Worm (Caenorhabditis elegans): ENCODE results near the gene F58H1.8.
A peak's percentile ranks its signal among the peaks of the same experiment; 100 is the strongest.

F58H1.8 gene

ce11 chrV:11934848-11935247, at the start of gene F58H1.8:
Gene F58H1.8 (plus strand): TSS chrV:11935148.
- TF ChIP-seq arid-1 (GFP tag; conservative IDR thresholded peaks at IDR 0.05): no peak
- no peak for TF ChIP-seq zip-2 (tag; optimal IDR thresholded peaks at IDR 0.05)
- no peak for TF ChIP-seq skn-1 (tag; optimal IDR thresholded peaks at IDR 0.05)
- no peak for TF ChIP-seq nhr-111 (GFP tag; optimal IDR thresholded peaks at IDR 0.05)
- TF ChIP-seq zip-11 (GFP tag; IDR thresholded peaks at IDR 0.05): no peak
- no peak for TF ChIP-seq jun-1 (tag; optimal IDR thresholded peaks at IDR 0.05)
- TF ChIP-seq unc-62 (GFP tag; optimal IDR thresholded peaks at IDR 0.05 in 1 of 2): no peak
- TF ChIP-seq unc-62 (tag; optimal IDR thresholded peaks at IDR 0.05): no peak
- no peak for TF ChIP-seq fkh-10 (GFP tag; optimal IDR thresholded peaks at IDR 0.05)
- TF ChIP-seq dpl-1 (GFP tag; optimal IDR thresholded peaks at IDR 0.05): no peak
- TF ChIP-seq aha-1 (tag): no peak
- no peak for TF ChIP-seq nhr-41 (GFP tag; IDR thresholded peaks at IDR 0.05)
- TF ChIP-seq lir-3 (tag; optimal IDR thresholded peaks at IDR 0.05): no peak
- no peak for TF ChIP-seq ceh-28 (tag; optimal IDR thresholded peaks at IDR 0.05)
- TF ChIP-seq tag-97 (GFP tag; IDR thresholded peaks at IDR 0.05): no peak
- no peak for TF ChIP-seq dve-1 (tag; optimal IDR thresholded peaks at IDR 0.05; ENCODE audit: insufficient read depth)
- TF ChIP-seq duxl-1 (tag; optimal IDR thresholded peaks at IDR 0.05; ENCODE audit: poor library complexity): no peak
- TF ChIP-seq hlh-30 (tag; optimal IDR thresholded peaks at IDR 0.05; ENCODE audit: insufficient read depth): no peak

- TF ChIP-seq aha-1 (tag): peak; percentile 19
- no peak for TF ChIP-seq nhr-111 (GFP tag; optimal IDR thresholded peaks at IDR 0.05)
- no peak for TF ChIP-seq F26F4.8 (GFP tag; conservative IDR thresholded peaks at IDR 0.05)
- TF ChIP-seq Y5F2A.4 (GFP tag; optimal IDR thresholded peaks at IDR 0.05): no peak
- TF ChIP-seq snpc-4 (tag; optimal IDR thresholded peaks at IDR 0.05): no peak
- TF ChIP-seq daf-8 (GFP tag; IDR thresholded peaks at IDR 0.05): no peak
- TF ChIP-seq daf-12 (tag; optimal IDR thresholded peaks at IDR 0.05): no peak
- peak in 1 of 2 experiments; percentile 94 for TF ChIP-seq unc-62 (GFP tag; optimal IDR thresholded peaks at IDR 0.05 in 1 of 2)
- no peak for TF ChIP-seq unc-62 (tag; optimal IDR thresholded peaks at IDR 0.05)
- no peak for TF ChIP-seq ceh-28 (tag; optimal IDR thresholded peaks at IDR 0.05)
- TF ChIP-seq zfp-2 (tag; optimal IDR thresholded peaks at IDR 0.05): no peak
- no peak for TF ChIP-seq F37D6.2 (tag; optimal IDR thresholded peaks at IDR 0.05)
- TF ChIP-seq saeg-2 (GFP tag; IDR thresholded peaks at IDR 0.05): no peak
- TF ChIP-seq zfp-3 (GFP tag; conservative IDR thresholded peaks at IDR 0.05): 0 out of 2 replicates have a peak, but pooled peaks have one; percentile 23
- TF ChIP-seq T26A8.4 (GFP tag; IDR thresholded peaks at IDR 0.05): no peak
- no peak for TF ChIP-seq ces-1 (GFP tag; optimal IDR thresholded peaks at IDR 0.05)
- peak; percentile 92 for TF ChIP-seq hlh-11 (tag; optimal IDR thresholded peaks at IDR 0.05)
- peak; percentile 98 for TF ChIP-seq dve-1 (tag; optimal IDR thresholded peaks at IDR 0.05; ENCODE audit: insufficient read depth)
- TF ChIP-seq vab-7 (GFP tag; IDR thresholded peaks at IDR 0.05): no peak
- TF ChIP-seq tra-1 (GFP tag; IDR thresholded peaks at IDR 0.05): 0 out of 2 replicates have a peak, but pooled peaks have one; percentile 28
- TF ChIP-seq F10B5.3 (tag; optimal IDR thresholded peaks at IDR 0.05): no peak
- peak; percentile 85 for TF ChIP-seq nhr-28 (tag; optimal IDR thresholded peaks at IDR 0.05)
- no peak for TF ChIP-seq nhr-41 (GFP tag; IDR thresholded peaks at IDR 0.05)
- no peak for TF ChIP-seq unc-130 (GFP tag; optimal IDR thresholded peaks at IDR 0.05)
- TF ChIP-seq madf-9 (GFP tag; conservative IDR thresholded peaks at IDR 0.05): no peak
- TF ChIP-seq zip-11 (GFP tag; IDR thresholded peaks at IDR 0.05): no peak
- TF ChIP-seq T20F7.1 (GFP tag; optimal IDR thresholded peaks at IDR 0.05): peak; percentile 50
- no peak for TF ChIP-seq lin-39 (tag; optimal IDR thresholded peaks at IDR 0.05)
- no peak for TF ChIP-seq rbr-2 (tag; optimal IDR thresholded peaks at IDR 0.05)
- no peak for TF ChIP-seq cey-2 (tag; optimal IDR thresholded peaks at IDR 0.05; ENCODE audit: borderline replicate concordance, insufficient read depth)
- no peak for TF ChIP-seq lin-13 (GFP tag; optimal IDR thresholded peaks at IDR 0.05)
- TF ChIP-seq daf-16 (GFP tag; optimal IDR thresholded peaks at IDR 0.05): peak in 1 of 2 experiments; percentile 78
- TF ChIP-seq daf-16 (tag; optimal IDR thresholded peaks at IDR 0.05): peak; percentile 97
- TF ChIP-seq hmg-1.1 (GFP tag; IDR thresholded peaks at IDR 0.05): no peak
- TF ChIP-seq snpc-1.2 (GFP tag; IDR thresholded peaks at IDR 0.05): no peak
- peak; percentile 73 for TF ChIP-seq nhr-10 (tag; optimal IDR thresholded peaks at IDR 0.05)
- peak; percentile 62 for TF ChIP-seq nhr-48 (tag; optimal IDR thresholded peaks at IDR 0.05)
- TF ChIP-seq fos-1 (tag; optimal IDR thresholded peaks at IDR 0.05): no peak
- no peak for TF ChIP-seq lin-29 (GFP tag; IDR thresholded peaks at IDR 0.05)
- TF ChIP-seq lir-3 (tag; optimal IDR thresholded peaks at IDR 0.05): no peak
- TF ChIP-seq nhr-11 (tag; optimal IDR thresholded peaks at IDR 0.05): peak; percentile 46
Measured at ce11 chrV:11885939-11886338, 49.0 kb upstream of the F58H1.8 start.
